Fruit fly (Drosophila melanogaster) whole organism, wandering third instar larva: Measurements from ENCODE around the gene CG10226.

ENCODE experiments used
- Abd-B ChIP-seq: fragments of >200 bp; optimal IDR thresholded peaks from 2 replicates; lab custom pipeline; 2017; ENCODE audit warnings: missing biosample characterization, missing genetic modification characterization
- CG32264 ChIP-seq: fragments of 200-800 bp; sonication (Bioruptor generic); optimal IDR thresholded peaks from 2 replicates; lab custom pipeline; 2016; ENCODE audit warnings: missing biosample characterization, missing genetic modification characterization
- CG9705 ChIP-seq: fragments of 200-800 bp; sonication (Bioruptor generic); optimal IDR thresholded peaks from 2 replicates; lab custom pipeline; 2018; ENCODE audit warnings: missing biosample characterization, mild to moderate bottlenecking, missing genetic modification characterization
- CrebA ChIP-seq: fragments of 200-800 bp; sonication (Bioruptor generic); optimal IDR thresholded peaks from 2 replicates; lab custom pipeline; 2016; ENCODE audit warnings: missing biosample characterization, mild to moderate bottlenecking, missing genetic modification characterization, borderline replicate concordance
- Dfd ChIP-seq: fragments of >200 bp; optimal IDR thresholded peaks from 2 replicates; lab custom pipeline; 2017; ENCODE audit warnings: missing biosample characterization, missing genetic modification characterization
- Dif ChIP-seq: fragments of 200-275, 200-300 bp; sonication (Bioruptor generic); optimal IDR thresholded peaks from 2 replicates; lab custom pipeline; 2018; ENCODE audit warnings: missing biosample characterization, missing genetic modification characterization; ENCODE audit not compliant: partially characterized antibody
- GATAd ChIP-seq: sonication (Bioruptor generic); optimal IDR thresholded peaks from 2 replicates; lab custom pipeline; 2016; ENCODE audit warnings: missing biosample characterization, missing genetic modification characterization
- HLH106 ChIP-seq: fragments of 200-800 bp; optimal IDR thresholded peaks from 3 replicates; lab custom pipeline; 2019; ENCODE audit warnings: missing biosample characterization, mild to moderate bottlenecking, missing genetic modification characterization, moderate library complexity
- Hnf4 ChIP-seq: fragments of 200-800 bp; sonication (Bioruptor generic); optimal IDR thresholded peaks from 2 replicates; lab custom pipeline; 2016; ENCODE audit warnings: missing biosample characterization, mild to moderate bottlenecking, missing genetic modification characterization
- Hr78 ChIP-seq: fragments of >200 bp; optimal IDR thresholded peaks from 2 replicates; lab custom pipeline; 2017; ENCODE audit warnings: missing biosample characterization, missing genetic modification characterization
- Hr83 ChIP-seq: fragments of 200-300 bp; sonication (Bioruptor generic); optimal IDR thresholded peaks from 2 replicates; lab custom pipeline; 2016; ENCODE audit warnings: missing biosample characterization, mild to moderate bottlenecking, missing genetic modification characterization, moderate library complexity; ENCODE audit not compliant: poor library complexity, severe bottlenecking
- Jra ChIP-seq: sonication (Bioruptor generic); optimal IDR thresholded peaks from 2 replicates; lab custom pipeline; 2016; ENCODE audit warnings: missing biosample characterization, missing genetic modification characterization
- Mio ChIP-seq: sonication (Bioruptor generic); optimal IDR thresholded peaks from 2 replicates; lab custom pipeline; 2016; ENCODE audit warnings: missing biosample characterization, missing genetic modification characterization
- Myc ChIP-seq: fragments of >200 bp; optimal IDR thresholded peaks from 2 replicates; lab custom pipeline; 2017
- N ChIP-seq: fragments of >200 bp; optimal IDR thresholded peaks from 2 replicates; lab custom pipeline; 2018; ENCODE audit warnings: missing biosample characterization, missing external identifiers, missing genetic modification characterization
- OdsH ChIP-seq: fragments of 200-800 bp; sonication (Bioruptor generic); optimal IDR thresholded peaks from 2 replicates; lab custom pipeline; 2016; ENCODE audit warnings: missing biosample characterization, mild to moderate bottlenecking, missing genetic modification characterization
- Rel ChIP-seq, 2 experiments: fragments of 200-800 bp; sonication (Bioruptor generic) in 1 of 2; optimal IDR thresholded peaks; 2 replicates in 1 of 2; 3 replicates in 1 of 2; lab custom pipeline; 2016 to 2019; ENCODE audit warnings: mild to moderate bottlenecking in 2 of 2, missing biosample characterization in 2 of 2, missing genetic modification characterization in 2 of 2, moderate library complexity in 1 of 2
- Sp1 ChIP-seq: fragments of 200-800 bp; sonication (Bioruptor generic); optimal IDR thresholded peaks from 3 replicates; lab custom pipeline; 2019; ENCODE audit warnings: missing biosample characterization, mild to moderate bottlenecking, missing genetic modification characterization, moderate library complexity
- Vsx2 ChIP-seq: fragments of 200-300, 225-300 bp; sonication (Bioruptor generic); optimal IDR thresholded peaks from 2 replicates; lab custom pipeline; 2018; ENCODE audit warnings: missing biosample characterization, missing genetic modification characterization; ENCODE audit not compliant: partially characterized antibody
- br ChIP-seq: fragments of 200-800 bp; sonication (Bioruptor generic); optimal IDR thresholded peaks from 2 replicates; lab custom pipeline; 2016; ENCODE audit warnings: missing biosample characterization, missing genetic modification characterization
- brk ChIP-seq: fragments of 200-800 bp; sonication (Bioruptor generic); optimal IDR thresholded peaks from 2 replicates; lab custom pipeline; 2016; ENCODE audit warnings: missing biosample characterization, mild to moderate bottlenecking, missing genetic modification characterization
- dl ChIP-seq, 2 experiments: fragments of 175-275, 200-275 bp in 1 of 2; fragments of 200-275 bp in 1 of 2; sonication (Bioruptor generic); optimal IDR thresholded peaks; lab custom pipeline; 2018; ENCODE audit warnings: mild to moderate bottlenecking in 2 of 2, missing biosample characterization in 2 of 2, missing genetic modification characterization in 2 of 2, moderate library complexity in 2 of 2; ENCODE audit not compliant: partially characterized antibody in 2 of 2, insufficient read depth in 1 of 2
- dmrt93B ChIP-seq: fragments of 200-800 bp; sonication (Bioruptor generic); optimal IDR thresholded peaks from 2 replicates; lab custom pipeline; 2018; ENCODE audit warnings: missing biosample characterization, mild to moderate bottlenecking, missing genetic modification characterization
- dsf ChIP-seq: sonication (Bioruptor generic); optimal IDR thresholded peaks from 2 replicates; lab custom pipeline; 2016; ENCODE audit warnings: missing biosample characterization, missing genetic modification characterization, borderline replicate concordance
- ey ChIP-seq: fragments of 200-800 bp; sonication (Bioruptor generic); optimal IDR thresholded peaks from 2 replicates; lab custom pipeline; 2016; ENCODE audit warnings: missing biosample characterization, missing genetic modification characterization
- foxo ChIP-seq, 2 experiments: fragments of 200-800 bp; sonication (Bioruptor generic); optimal IDR thresholded peaks; 2 replicates in 1 of 2; 3 replicates in 1 of 2; lab custom pipeline; 2016 to 2017; ENCODE audit warnings: missing biosample characterization in 2 of 2, missing genetic modification characterization in 2 of 2
- fru ChIP-seq: fragments of 200-800 bp; sonication (Bioruptor generic); optimal IDR thresholded peaks from 3 replicates; lab custom pipeline; 2016; ENCODE audit warnings: missing biosample characterization, mild to moderate bottlenecking, missing genetic modification characterization
- h ChIP-seq: fragments of 200-800 bp; sonication (Bioruptor generic); optimal IDR thresholded peaks from 3 replicates; lab custom pipeline; 2016; ENCODE audit warnings: missing biosample characterization, mild to moderate bottlenecking, missing genetic modification characterization
- jim ChIP-seq: fragments of 175-275, 200-325 bp; sonication (Bioruptor generic); optimal IDR thresholded peaks from 2 replicates; lab custom pipeline; 2016; ENCODE audit warnings: missing biosample characterization, mild to moderate bottlenecking, missing genetic modification characterization
- lola ChIP-seq: fragments of >200 bp; optimal IDR thresholded peaks from 2 replicates; lab custom pipeline; 2017; ENCODE audit warnings: missing biosample characterization, missing genetic modification characterization
- pan ChIP-seq: fragments of >200 bp; optimal IDR thresholded peaks from 2 replicates; lab custom pipeline; 2017
- psq ChIP-seq: fragments of 200-800 bp; sonication (Bioruptor generic); optimal IDR thresholded peaks from 3 replicates; lab custom pipeline; 2017; ENCODE audit warnings: missing biosample characterization, mild to moderate bottlenecking, missing genetic modification characterization, moderate library complexity
- rgr ChIP-seq: fragments of 200-800 bp; sonication (Bioruptor generic); optimal IDR thresholded peaks from 3 replicates; lab custom pipeline; 2016; ENCODE audit warnings: missing biosample characterization, mild to moderate bottlenecking, missing genetic modification characterization
- sage ChIP-seq: fragments of 200-800 bp; sonication (Bioruptor generic); optimal IDR thresholded peaks from 2 replicates; lab custom pipeline; 2016; ENCODE audit warnings: missing biosample characterization, mild to moderate bottlenecking, missing genetic modification characterization
- sv ChIP-seq: fragments of 200-800 bp; sonication (Bioruptor generic); optimal IDR thresholded peaks from 3 replicates; lab custom pipeline; 2016; ENCODE audit warnings: missing biosample characterization, missing genetic modification characterization
- usp ChIP-seq: fragments of >200 bp; optimal IDR thresholded peaks from 2 replicates; lab custom pipeline; 2017; ENCODE audit warnings: missing biosample characterization, missing genetic modification characterization
- woc ChIP-seq: sonication (Bioruptor generic); optimal IDR thresholded peaks from 2 replicates; lab custom pipeline; 2016; ENCODE audit warnings: missing biosample characterization, mild to moderate bottlenecking, missing genetic modification characterization

Gene CG10226

dm6 chr3L:6239968-6240367 is at the start of gene CG10226:
Gene CG10226 (minus strand): TSS chr3L:6240068.
- TF ChIP-seq Myc (lab: Kevin White, UChicago) (no peak), Hr78 (GFP tag; lab: Kevin White, UChicago) (no peak), jim (no peak), foxo (GFP tag; optimal IDR thresholded peaks at IDR 0.05; lab: Kevin White, UChicago) (no peak), Rel (GFP tag; optimal IDR thresholded peaks at IDR 0.05; lab: Kevin White, UChicago) (no peak), Rel (tag; optimal IDR thresholded peaks at IDR 0.05; lab: Kevin White, UChicago) (no peak), N (no peak), br (GFP tag; lab: Kevin White, UChicago) (no peak), dmrt93B (GFP tag; lab: Kevin White, UChicago) (no peak), CG9705 (no peak)

dm6 chr3L:6285412-6285811 is 45.5 kb upstream of the CG10226 start:
- no peak for TF ChIP-seq dl (GFP tag; optimal IDR thresholded peaks at IDR 0.05; lab: Kevin White, UChicago; ENCODE audit: insufficient read depth in 1 of 2, partially characterized antibody in 2 of 2)
- TF ChIP-seq Rel (GFP tag; optimal IDR thresholded peaks at IDR 0.05; lab: Kevin White, UChicago) = no peak
- TF ChIP-seq Rel (tag; optimal IDR thresholded peaks at IDR 0.05; lab: Kevin White, UChicago) = no peak
- no peak for TF ChIP-seq Mio (GFP tag; lab: Kevin White, UChicago)
- TF ChIP-seq Myc (lab: Kevin White, UChicago) = no peak
- TF ChIP-seq CG9705 = peak; percentile 42
- peak; percentile 46 for TF ChIP-seq psq (GFP tag; lab: Kevin White, UChicago)
- TF ChIP-seq dsf (GFP tag; lab: Kevin White, UChicago) = no peak
- TF ChIP-seq sage (GFP tag; lab: Kevin White, UChicago) = peak; percentile 12
- peak; percentile 50 for TF ChIP-seq Jra
- no peak for TF ChIP-seq lola (GFP tag; lab: Kevin White, UChicago)
- peak; percentile 69 for TF ChIP-seq HLH106 (tag; lab: Kevin White, UChicago)
- peak; percentile 63 for TF ChIP-seq br (GFP tag; lab: Kevin White, UChicago)
- TF ChIP-seq Dfd = no peak
- peak; percentile 38 for TF ChIP-seq Hnf4 (GFP tag; lab: Kevin White, UChicago)
- TF ChIP-seq rgr (GFP tag; lab: Kevin White, UChicago) = peak; percentile 54
- peak; percentile 73 for TF ChIP-seq h (GFP tag; lab: Kevin White, UChicago)
- TF ChIP-seq Abd-B = no peak
- TF ChIP-seq Sp1 (GFP tag; lab: Kevin White, UChicago) = peak; percentile 55
- peak; percentile 30 for TF ChIP-seq brk (GFP tag; lab: Kevin White, UChicago)
- TF ChIP-seq OdsH = peak; percentile 60
- TF ChIP-seq ey (GFP tag; lab: Kevin White, UChicago) = peak; percentile 61
- TF ChIP-seq CrebA (GFP tag; lab: Kevin White, UChicago) = no peak
- peak; percentile 71 for TF ChIP-seq woc (GFP tag; lab: Kevin White, UChicago)
- TF ChIP-seq dmrt93B (GFP tag; lab: Kevin White, UChicago) = peak; percentile 42
- peak in 1 of 2 experiments; percentile 63 for TF ChIP-seq foxo (GFP tag; optimal IDR thresholded peaks at IDR 0.05; lab: Kevin White, UChicago)
- TF ChIP-seq Dif (GFP tag; lab: Kevin White, UChicago) = no peak
- no peak for TF ChIP-seq Hr83
- peak; percentile 64 for TF ChIP-seq fru (GFP tag; lab: Kevin White, UChicago)
- no peak for TF ChIP-seq usp (GFP tag; lab: Kevin White, UChicago)
- TF ChIP-seq pan = no peak

dm6 chr3L:6275487-6275886 is 35.6 kb upstream of the CG10226 start, which contains the start of gene CG43168:
Gene CG43168 (plus strand): TSS chr3L:6275787.
- no peak for TF ChIP-seq Dfd
- TF ChIP-seq Hr83 = no peak
- no peak for TF ChIP-seq sv (GFP tag; lab: Kevin White, UChicago)
- no peak for TF ChIP-seq Dif (GFP tag; lab: Kevin White, UChicago)
- TF ChIP-seq CG9705 = no peak
- TF ChIP-seq Mio (GFP tag; lab: Kevin White, UChicago) = no peak
- TF ChIP-seq Rel (GFP tag; optimal IDR thresholded peaks at IDR 0.05; lab: Kevin White, UChicago) = no peak
- TF ChIP-seq Rel (tag; optimal IDR thresholded peaks at IDR 0.05; lab: Kevin White, UChicago) = no peak
- no peak for TF ChIP-seq Myc (lab: Kevin White, UChicago)
- no peak for TF ChIP-seq CG32264 (GFP tag; lab: Kevin White, UChicago)
- no peak for TF ChIP-seq br (GFP tag; lab: Kevin White, UChicago)
- TF ChIP-seq HLH106 (tag; lab: Kevin White, UChicago) = no peak
- TF ChIP-seq Vsx2 (GFP tag; lab: Kevin White, UChicago) = no peak
- TF ChIP-seq dl (GFP tag; optimal IDR thresholded peaks at IDR 0.05; lab: Kevin White, UChicago; ENCODE audit: insufficient read depth in 1 of 2, partially characterized antibody in 2 of 2) = no peak
- TF ChIP-seq Jra = no peak
- no peak for TF ChIP-seq Sp1 (GFP tag; lab: Kevin White, UChicago)
- no peak for TF ChIP-seq fru (GFP tag; lab: Kevin White, UChicago)
- no peak for TF ChIP-seq Hr78 (GFP tag; lab: Kevin White, UChicago)
- no peak for TF ChIP-seq dmrt93B (GFP tag; lab: Kevin White, UChicago)
- TF ChIP-seq GATAd (GFP tag; lab: Kevin White, UChicago) = no peak
- no peak for TF ChIP-seq OdsH
